Worm (Caenorhabditis elegans): ENCODE measurements around the gene hpo-30.

ce11 chrV:12299244-12299766, 10.9 kb downstream of the hpo-30 start:
- no peak for TF ChIP-seq T22C8.4 (GFP tag; IDR thresholded peaks at IDR 0.05)
- no peak for TF ChIP-seq tab-1 (GFP tag; IDR thresholded peaks at IDR 0.05)
- no peak for TF ChIP-seq ztf-29 (GFP tag; IDR thresholded peaks at IDR 0.05)
- TF ChIP-seq flt-1 (GFP tag; IDR thresholded peaks at IDR 0.05): no peak
- TF ChIP-seq ref-1 (GFP tag; conservative IDR thresholded peaks at IDR 0.05): no peak

Measured in whole organism, midembryonic.